Worm (Caenorhabditis elegans) whole organism, young adult: ENCODE data around the gene F13H8.8.

Experiments
- B0019.2 ChIP-seq: fragments of 200-800 bp; sonication (Bioruptor generic); conservative IDR thresholded peaks from 2 replicates; pipeline ENCODE4 v1.3.6; 2022; ENCODE audit warnings: missing genetic modification reagents, missing genetic modification characterization, missing compliant biosample characterization
- B0035.1 ChIP-seq: sonication (generic microtip); optimal IDR thresholded peaks from 2 replicates; lab custom pipeline; 2016; ENCODE audit warnings: missing genetic modification characterization, mild to moderate bottlenecking, missing compliant biosample characterization, missing genotype, missing genetic modification reagents
- F10E7.11 ChIP-seq: sonication (generic microtip); optimal IDR thresholded peaks from 2 replicates; lab custom pipeline; 2017; ENCODE audit warnings: mild to moderate bottlenecking, missing genetic modification characterization, moderate library complexity, missing compliant biosample characterization
- F22D6.2 ChIP-seq: sonication (generic microtip); optimal IDR thresholded peaks from 2 replicates; lab custom pipeline; 2016; ENCODE audit warnings: mild to moderate bottlenecking, missing genetic modification characterization, missing compliant biosample characterization
- F39B2.1 ChIP-seq: fragments of 200-800 bp; sonication (Bioruptor generic); IDR thresholded peaks from 2 replicates; pipeline ENCODE4 v1.3.6; 2022; ENCODE audit warnings: missing genetic modification reagents, missing genetic modification characterization, missing compliant biosample characterization
- T07F8.4 ChIP-seq: sonication (generic microtip); optimal IDR thresholded peaks from 2 replicates; lab custom pipeline; 2016; ENCODE audit warnings: mild to moderate bottlenecking, missing genetic modification characterization, moderate library complexity, missing compliant biosample characterization
- Y53F4B.3 ChIP-seq: fragments of 200-800 bp; sonication (Bioruptor generic); IDR thresholded peaks from 2 replicates; pipeline ENCODE4 v1.3.6; 2022; ENCODE audit warnings: missing genetic modification reagents, missing genetic modification characterization, missing compliant biosample characterization
- Y53G8AR.9 ChIP-seq: fragments of 200-800 bp; sonication (Bioruptor generic); conservative IDR thresholded peaks from 2 replicates; pipeline ENCODE4 v1.3.6; 2022; ENCODE audit warnings: missing genetic modification reagents, missing genetic modification characterization, missing compliant biosample characterization
- Y67H2A.10 ChIP-seq: fragments of 200-800 bp; sonication (Bioruptor generic); conservative IDR thresholded peaks from 2 replicates; pipeline ENCODE4 v1.3.6; 2022; ENCODE audit warnings: missing genetic modification reagents, missing genetic modification characterization, missing compliant biosample characterization
- ZK185.1 ChIP-seq: sonication (generic microtip); optimal IDR thresholded peaks from 2 replicates; lab custom pipeline; 2016; ENCODE audit warnings: mild to moderate bottlenecking, missing genetic modification characterization, missing compliant biosample characterization; ENCODE audit not compliant: poor library complexity, severe bottlenecking
- attf-3 ChIP-seq: fragments of 200-800 bp; sonication (Bioruptor generic); conservative IDR thresholded peaks from 2 replicates; pipeline ENCODE4 v1.3.6; 2022; ENCODE audit warnings: missing genetic modification reagents, missing genetic modification characterization, missing compliant biosample characterization
- attf-5 ChIP-seq: fragments of 200-800 bp; sonication (Bioruptor generic); optimal IDR thresholded peaks from 2 replicates; lab custom pipeline; 2018; ENCODE audit warnings: mild to moderate bottlenecking, missing genetic modification characterization, missing compliant biosample characterization
- ceh-91 ChIP-seq: fragments of 200-800 bp; sonication (Bioruptor generic); IDR thresholded peaks from 2 replicates; pipeline ENCODE4 v1.3.6; 2022; ENCODE audit warnings: missing genetic modification reagents, missing genetic modification characterization, missing compliant biosample characterization
- die-1 ChIP-seq: sonication (generic microtip); optimal IDR thresholded peaks from 2 replicates; lab custom pipeline; 2016; ENCODE audit warnings: missing genotype, mild to moderate bottlenecking, missing genetic modification characterization, missing compliant biosample characterization
- dpff-1 ChIP-seq: sonication (generic microtip); optimal IDR thresholded peaks from 2 replicates; lab custom pipeline; 2017; ENCODE audit warnings: mild to moderate bottlenecking, missing genetic modification characterization, missing compliant biosample characterization
- efl-1 ChIP-seq: fragments of 150-350 bp; optimal IDR thresholded peaks from 2 replicates; lab custom pipeline; 2014; ENCODE audit warnings: missing biosample characterization, missing genetic modification reagents, missing genetic modification characterization
- egl-18 ChIP-seq: fragments of 200-800 bp; sonication (Bioruptor generic); IDR thresholded peaks from 2 replicates; pipeline ENCODE4 v1.3.6; 2022; ENCODE audit warnings: missing genetic modification reagents, missing genetic modification characterization, missing compliant biosample characterization
- egl-44 ChIP-seq: fragments of 200-800 bp; sonication (Bioruptor generic); IDR thresholded peaks from 2 replicates; pipeline ENCODE4 v1.3.6; 2022; ENCODE audit warnings: missing genetic modification reagents, missing genetic modification characterization, missing compliant biosample characterization
- ekl-4 ChIP-seq: fragments of 200-800 bp; sonication (Bioruptor generic); IDR thresholded peaks from 2 replicates; pipeline ENCODE4 v1.3.6; 2022; ENCODE audit warnings: missing genetic modification reagents, missing genetic modification characterization, missing compliant biosample characterization
- gei-17 ChIP-seq: fragments of 200-800 bp; sonication (Bioruptor generic); optimal IDR thresholded peaks from 2 replicates; lab custom pipeline; 2018; ENCODE audit warnings: mild to moderate bottlenecking, missing genetic modification characterization, missing compliant biosample characterization
- him-1 ChIP-seq: sonication (generic microtip); optimal IDR thresholded peaks from 2 replicates; lab custom pipeline; 2016; ENCODE audit warnings: missing genotype, missing genetic modification reagents, missing genetic modification characterization, missing compliant biosample characterization
- hlh-12 ChIP-seq: sonication (generic microtip); optimal IDR thresholded peaks from 2 replicates; lab custom pipeline; 2016; ENCODE audit warnings: missing genetic modification characterization, missing compliant biosample characterization
- hmg-20 ChIP-seq: fragments of 200-800 bp; sonication (Bioruptor generic); IDR thresholded peaks from 2 replicates; pipeline ENCODE4 v1.3.6; 2022; ENCODE audit warnings: missing genetic modification reagents, missing genetic modification characterization, missing compliant biosample characterization
- hrde-1 ChIP-seq: sonication (generic microtip); optimal IDR thresholded peaks from 2 replicates; lab custom pipeline; 2016; ENCODE audit warnings: missing genetic modification characterization, mild to moderate bottlenecking, missing compliant biosample characterization, moderate library complexity, missing genotype, missing genetic modification reagents, borderline replicate concordance
- madf-10 ChIP-seq: sonication (generic microtip); optimal IDR thresholded peaks from 2 replicates; lab custom pipeline; 2016; ENCODE audit warnings: mild to moderate bottlenecking, missing genetic modification characterization, missing compliant biosample characterization
- madf-6 ChIP-seq: fragments of 200-800 bp; sonication (Bioruptor generic); IDR thresholded peaks from 2 replicates; pipeline ENCODE4 v1.3.6; 2022; ENCODE audit warnings: missing genetic modification reagents, missing genetic modification characterization, missing compliant biosample characterization
- mes-4 ChIP-seq: sonication (generic microtip); optimal IDR thresholded peaks from 2 replicates; lab custom pipeline; 2016; ENCODE audit warnings: missing genotype, missing genetic modification characterization, missing compliant biosample characterization
- nfyb-1 ChIP-seq: fragments of 200-800 bp; sonication (Bioruptor generic); IDR thresholded peaks from 2 replicates; pipeline ENCODE4 v1.3.6; 2022; ENCODE audit warnings: missing genetic modification reagents, missing genetic modification characterization, missing compliant biosample characterization
- nhr-179 ChIP-seq: sonication (generic microtip); optimal IDR thresholded peaks from 2 replicates; lab custom pipeline; 2016; ENCODE audit warnings: mild to moderate bottlenecking, missing genetic modification characterization, missing compliant biosample characterization
- nhr-27 ChIP-seq: fragments of 200-800 bp; sonication (Bioruptor generic); optimal IDR thresholded peaks from 2 replicates; lab custom pipeline; 2018; ENCODE audit warnings: mild to moderate bottlenecking, missing genetic modification characterization, moderate library complexity, missing compliant biosample characterization
- pbrm-1 ChIP-seq: fragments of 200-800 bp; sonication (Bioruptor generic); IDR thresholded peaks from 2 replicates; pipeline ENCODE4 v1.3.6; 2022; ENCODE audit warnings: missing genetic modification reagents, missing genetic modification characterization, missing compliant biosample characterization
- pha-4 ChIP-seq: fragments of 150-350 bp; sonication (generic microtip); optimal IDR thresholded peaks from 2 replicates; lab custom pipeline; 2014; ENCODE audit warnings: missing biosample characterization, missing genetic modification reagents, missing genetic modification characterization
- rec-8 ChIP-seq, 2 experiments: sonication (generic microtip); optimal IDR thresholded peaks; 2 replicates each; lab custom pipeline; 2016; ENCODE audit warnings: mild to moderate bottlenecking in 2 of 2, missing genetic modification characterization in 2 of 2, missing genetic modification reagents in 2 of 2, missing genotype in 2 of 2, missing biosample characterization in 1 of 2, missing compliant biosample characterization in 1 of 2, moderate library complexity in 1 of 2
- rpc-1 ChIP-seq, 2 experiments: fragments of 150-350 bp in 1 of 2; sonication (generic microtip) in 1 of 2; optimal IDR thresholded peaks; 2 replicates each; lab custom pipeline; 2014 to 2018; ENCODE audit warnings: missing biosample characterization in 1 of 2, missing genetic modification characterization in 1 of 2, missing genetic modification reagents in 1 of 2, missing genotype in 1 of 2
- sdz-38 ChIP-seq: sonication (generic microtip); optimal IDR thresholded peaks from 2 replicates; lab custom pipeline; 2016; ENCODE audit warnings: missing genotype, missing genetic modification characterization, missing compliant biosample characterization
- snpc-1.3 ChIP-seq: sonication (generic microtip); optimal IDR thresholded peaks from 2 replicates; lab custom pipeline; 2017; ENCODE audit warnings: missing genetic modification characterization, mild to moderate bottlenecking, missing compliant biosample characterization, antibody characterized with exemption, moderate library complexity, missing genotype, missing genetic modification reagents; ENCODE audit not compliant: insufficient read depth
- snpc-4 ChIP-seq, 5 experiments: fragments of 150-350 bp in 1 of 5; sonication (generic microtip) in 4 of 5; optimal IDR thresholded peaks; 2 replicates each; lab custom pipeline; 2014 to 2018; ENCODE audit warnings: missing genetic modification characterization in 5 of 5, missing biosample characterization in 3 of 5, antibody characterized with exemption in 2 of 5, mild to moderate bottlenecking in 2 of 5, missing compliant biosample characterization in 2 of 5, missing genotype in 2 of 5, moderate library complexity in 2 of 5, missing genetic modification reagents in 1 of 5
- unc-62 ChIP-seq: fragments of 150-350 bp; optimal IDR thresholded peaks from 2 replicates; lab custom pipeline; 2014; ENCODE audit warnings: missing biosample characterization, missing genetic modification reagents, missing genetic modification characterization
- zfh-2 ChIP-seq: fragments of 200-800 bp; sonication (Bioruptor generic); conservative IDR thresholded peaks from 2 replicates; pipeline ENCODE4 v1.3.6; 2022; ENCODE audit warnings: missing genetic modification reagents, missing genetic modification characterization, missing compliant biosample characterization
- ztf-22 ChIP-seq: fragments of 200-800 bp; sonication (Bioruptor generic); optimal IDR thresholded peaks from 2 replicates; lab custom pipeline; 2018; ENCODE audit warnings: mild to moderate bottlenecking, missing genetic modification characterization, moderate library complexity, missing compliant biosample characterization
- ztf-28 ChIP-seq: fragments of 200-800 bp; sonication (Bioruptor generic); IDR thresholded peaks from 2 replicates; pipeline ENCODE4 v1.3.6; 2022; ENCODE audit warnings: missing genetic modification reagents, missing genetic modification characterization, missing compliant biosample characterization
- ztf-6 ChIP-seq: fragments of 200-800 bp; sonication (Bioruptor generic); IDR thresholded peaks from 2 replicates; pipeline ENCODE4 v1.3.6; 2022; ENCODE audit warnings: missing genetic modification reagents, missing genetic modification characterization, missing compliant biosample characterization

F13H8.8 gene

ce11 chrII:6281002-6281401, 13.1 kb upstream of the F13H8.8 start, which contains the start of gene scly-1 (continued):
- TF ChIP-seq die-1 (tag; lab: Kevin White, UChicago) (no peak), rpc-1 (optimal IDR thresholded peaks at IDR 0.05; lab: Kevin White, UChicago) (no peak), rpc-1 (tag; optimal IDR thresholded peaks at IDR 0.05; lab: Kevin White, UChicago) (no peak)
- TF ChIP-seq, all 124 proteins: peak for 0

DNA sequence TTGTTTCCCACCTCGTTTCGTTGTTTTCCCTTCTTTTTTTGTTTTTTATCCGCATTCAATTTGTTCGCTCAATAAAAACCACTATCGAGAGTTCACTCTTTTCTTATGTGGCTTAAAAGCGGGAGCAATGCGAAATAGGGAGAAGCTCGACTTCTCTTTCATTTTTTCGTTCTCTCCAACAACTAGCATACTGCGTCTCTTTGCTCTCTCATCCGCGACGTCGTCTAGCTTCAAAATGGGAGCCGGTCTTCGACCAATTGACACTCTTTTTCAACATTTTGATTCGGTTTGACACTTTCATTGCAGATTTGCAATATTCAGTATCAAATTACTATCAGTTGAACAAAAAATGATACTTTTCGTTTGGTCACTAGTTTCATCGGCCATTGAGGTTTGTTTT, 6.0 kb upstream of the F13H8.8 start, which contains the start of gene bpl-1:
Gene bpl-1 (plus strand): TSS at position 301 of the 400 bp plus-strand sequence.
- TF ChIP-seq gei-17 (GFP tag; lab: Kevin White, UChicago): no peak
- no peak for TF ChIP-seq sdz-38 (tag; lab: Kevin White, UChicago)
- 0 out of 2 replicates have a peak, but pooled peaks have one; percentile 15 for TF ChIP-seq nfyb-1 (GFP tag; lab: Robert Waterston, UW)

- peak; percentile 78 for TF ChIP-seq ceh-91 (GFP tag; lab: Robert Waterston, UW)
- TF ChIP-seq hrde-1 (tag; lab: Kevin White, UChicago): no peak
- 0 out of 2 replicates have a peak, but pooled peaks have one; percentile 43 for TF ChIP-seq hmg-20 (GFP tag; lab: Robert Waterston, UW)
- TF ChIP-seq attf-3 (GFP tag; lab: Robert Waterston, UW): peak; percentile 79
- no peak for TF ChIP-seq hlh-12
- peak; percentile 86 for TF ChIP-seq ekl-4
- peak; percentile 76 for TF ChIP-seq efl-1 (GFP tag; lab: Kevin White, UChicago)
- TF ChIP-seq madf-6 (GFP tag; lab: Robert Waterston, UW): peak; percentile 82
- TF ChIP-seq sdz-38 (tag; lab: Kevin White, UChicago): no peak
- TF ChIP-seq ztf-22: no peak
- TF ChIP-seq F39B2.1: no peak
- TF ChIP-seq B0035.1 (tag; lab: Kevin White, UChicago): no peak
- TF ChIP-seq B0019.2 (GFP tag; lab: Robert Waterston, UW): peak; percentile 84
- peak; percentile 19 for TF ChIP-seq him-1
- no peak for TF ChIP-seq unc-62 (GFP tag; lab: Kevin White, UChicago)
- no peak for TF ChIP-seq egl-18 (GFP tag; lab: Robert Waterston, UW)
- no peak for TF ChIP-seq F10E7.11 (tag; lab: Kevin White, UChicago)
- peak; percentile 66; the same call in 1 of the 2 replicates for TF ChIP-seq egl-44
- no peak for TF ChIP-seq dpff-1
- TF ChIP-seq Y53G8AR.9 (GFP tag; lab: Robert Waterston, UW): peak; percentile 61; the same call in 1 of the 2 replicates
- no peak for TF ChIP-seq nhr-179 (tag; lab: Kevin White, UChicago)
- TF ChIP-seq mes-4 (tag; lab: Kevin White, UChicago): no peak
- TF ChIP-seq rec-8 (tag; optimal IDR thresholded peaks at IDR 0.05; lab: Kevin White, UChicago): no peak
- no peak for TF ChIP-seq ZK185.1
- peak; percentile 95 for TF ChIP-seq ztf-28 (GFP tag; lab: Robert Waterston, UW)
- no peak for TF ChIP-seq snpc-4 (GFP tag; optimal IDR thresholded peaks at IDR 0.05; lab: Kevin White, UChicago)
- TF ChIP-seq snpc-4 (tag; optimal IDR thresholded peaks at IDR 0.05; lab: Kevin White, UChicago): peak in 1 of 4 experiments; percentile 18
- TF ChIP-seq Y53F4B.3 (GFP tag; lab: Robert Waterston, UW): peak; percentile 85
- no peak for TF ChIP-seq Y67H2A.10 (GFP tag; lab: Robert Waterston, UW)
- peak; percentile 84 for TF ChIP-seq attf-5
- peak; percentile 92 for TF ChIP-seq pbrm-1 (GFP tag; lab: Robert Waterston, UW)
- no peak for TF ChIP-seq pha-4 (tag; lab: Kevin White, UChicago)
- TF ChIP-seq madf-10 (tag; lab: Kevin White, UChicago): peak; percentile 23
- no peak for TF ChIP-seq T07F8.4 (tag; lab: Kevin White, UChicago)
- TF ChIP-seq snpc-1.3 (tag; lab: Kevin White, UChicago): no peak
- no peak for TF ChIP-seq F22D6.2 (tag; lab: Kevin White, UChicago)
- 0 out of 2 replicates have a peak, but pooled peaks have one; percentile 18 for TF ChIP-seq zfh-2
- TF ChIP-seq ztf-6: peak; percentile 50; the same call in 1 of the 2 replicates
- TF ChIP-seq nhr-27 (tag; lab: Kevin White, UChicago): no peak
These were observed 2.0 kb upstream of the F13H8.8 start, which contains the start of gene F13H8.2 for ce11 chrII:6269805-6270414. TSS of gene F13H8.2 (plus strand) at chrII:6270364.
